Fruit fly (Drosophila melanogaster): ENCODE measurements around the gene CG31510.

CG31510 gene

DNA sequence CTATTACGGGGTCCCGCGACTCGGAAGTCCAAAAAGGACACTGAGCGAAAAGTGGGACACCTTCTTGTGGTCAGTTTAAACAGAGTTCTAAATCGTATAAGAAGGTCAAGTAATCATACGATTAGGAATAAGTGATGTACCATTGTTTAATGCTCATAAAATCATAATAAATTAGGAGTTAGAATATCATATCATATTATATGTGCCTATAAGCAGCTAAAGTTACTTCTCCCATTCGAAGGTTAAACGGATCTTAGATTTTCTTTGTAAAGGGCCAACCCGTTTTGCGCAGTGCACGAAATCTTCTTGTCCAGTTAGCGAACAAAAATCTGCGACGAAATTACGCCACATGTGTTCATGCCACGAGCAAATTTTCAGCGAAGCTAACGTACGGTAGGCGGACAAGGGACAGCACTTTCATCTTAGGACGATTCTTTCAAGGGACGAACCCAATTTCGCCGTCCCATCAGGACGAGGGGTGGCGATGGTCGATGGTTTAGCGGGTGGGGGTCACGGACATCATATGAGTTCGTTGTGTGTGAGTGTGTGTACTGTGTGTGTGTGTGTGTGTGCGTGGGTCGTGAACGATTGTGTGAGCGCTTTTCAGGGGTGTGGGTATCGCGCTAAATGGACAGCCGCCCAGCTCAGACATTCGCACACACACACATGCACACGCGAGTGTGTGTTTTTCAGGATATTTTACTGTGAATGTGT, 45.7 kb upstream of the CG31510 start (continued):
- TF ChIP-seq crol (GFP tag; IDR thresholded peaks at IDR 0.05) (0 out of 2 replicates have a peak, but pooled peaks have one; percentile 1), klu (GFP tag; IDR thresholded peaks at IDR 0.05) (no peak), CG12769 (tag; optimal IDR thresholded peaks at IDR 0.05) (peak; percentile 49), ERR (GFP tag; optimal IDR thresholded peaks at IDR 0.05) (no peak), CG15073 (GFP tag; optimal IDR thresholded peaks at IDR 0.05) (no peak), so (GFP tag; IDR thresholded peaks at IDR 0.05) (no peak), Ssrp (tag; optimal IDR thresholded peaks at IDR 0.05) (peak; percentile 31), Bdp1 (GFP tag; optimal IDR thresholded peaks at IDR 0.05) (no peak), CG4360 (GFP tag; IDR thresholded peaks at IDR 0.05) (no peak), MTF-1 (GFP tag; optimal IDR thresholded peaks at IDR 0.05; ENCODE audit: borderline replicate concordance) (no peak), CG11560 (tag; IDR thresholded peaks at IDR 0.05) (no peak), sisA (GFP tag; IDR thresholded peaks at IDR 0.05) (peak; percentile 45; the same call in 1 of the 2 replicates), CG6683 (GFP tag; optimal IDR thresholded peaks at IDR 0.05) (peak; percentile 34), nmo (GFP tag; optimal IDR thresholded peaks at IDR 0.05) (peak; percentile 59), CG6813 (GFP tag; optimal IDR thresholded peaks at IDR 0.05) (peak; percentile 32), CG32767 (GFP tag; IDR thresholded peaks at IDR 0.05) (no peak), CG1233 (GFP tag; optimal IDR thresholded peaks at IDR 0.05) (peak; percentile 19), CG3726 (GFP tag; IDR thresholded peaks at IDR 0.05) (no peak), CG16813 (GFP tag; IDR thresholded peaks at IDR 0.05; ENCODE audit: partially characterized antibody) (no peak), NC2β (GFP tag; optimal IDR thresholded peaks at IDR 0.05) (no peak), CG16779 (GFP tag; IDR thresholded peaks at IDR 0.05) (no peak), CG17361 (GFP tag; IDR thresholded peaks at IDR 0.05) (peak; percentile 64), CG8944 (GFP tag; optimal IDR thresholded peaks at IDR 0.05) (no peak), CG1603 (tag; optimal IDR thresholded peaks at IDR 0.05) (peak; percentile 41), kay (GFP tag; optimal IDR thresholded peaks at IDR 0.05) (peak; percentile 14), CG43689 (GFP tag; IDR thresholded peaks at IDR 0.05) (no peak), Oli (tag; optimal IDR thresholded peaks at IDR 0.05) (peak; percentile 45), CG6791 (GFP tag; IDR thresholded peaks at IDR 0.05; ENCODE audit: partially characterized antibody) (no peak), sim (GFP tag; IDR thresholded peaks at IDR 0.05) (no peak), ap (GFP tag; IDR thresholded peaks at IDR 0.05) (no peak), Blimp-1 (GFP tag; optimal IDR thresholded peaks at IDR 0.05) (peak; percentile 36), ind (GFP tag; optimal IDR thresholded peaks at IDR 0.05) (peak; percentile 32), D (optimal IDR thresholded peaks at IDR 0.05) (peak; percentile 19), D (GFP tag; optimal IDR thresholded peaks at IDR 0.05) (peak; percentile 3), CG32532 (GFP tag; IDR thresholded peaks at IDR 0.05) (peak; percentile 13; the same call in 1 of the 2 replicates), E2f2 (GFP tag; IDR thresholded peaks at IDR 0.05) (peak; percentile 21; the same call in 1 of the 2 replicates), Nf-YB (GFP tag; optimal IDR thresholded peaks at IDR 0.05) (no peak), CG15269 (tag; optimal IDR thresholded peaks at IDR 0.05) (peak; percentile 52), CG31441 (GFP tag; IDR thresholded peaks at IDR 0.05) (peak; percentile 51; the same call in 1 of the 2 replicates), lmd (GFP tag; IDR thresholded peaks at IDR 0.05) (peak; percentile 50), CG15601 (tag; optimal IDR thresholded peaks at IDR 0.05) (peak; percentile 3), seq (GFP tag; IDR thresholded peaks at IDR 0.05) (no peak), chm (GFP tag; IDR thresholded peaks at IDR 0.05) (no peak), CG7745 (tag; optimal IDR thresholded peaks at IDR 0.05) (no peak), CkIIα-i1 (GFP tag; IDR thresholded peaks at IDR 0.05) (no peak), CG8281 (tag; optimal IDR thresholded peaks at IDR 0.05) (no peak), pita (GFP tag; optimal IDR thresholded peaks at IDR 0.05) (no peak), CG11093 (GFP tag; IDR thresholded peaks at IDR 0.05) (0 out of 3 replicates have a peak, but pooled peaks have one; percentile 29), vvl (GFP tag; IDR thresholded peaks at IDR 0.05) (no peak), shn (GFP tag; optimal IDR thresholded peaks at IDR 0.05) (peak; percentile 42)
